Fruit fly (Drosophila melanogaster) whole organism, embryonic: ENCODE measurements around the gene CG5731.
A peak's percentile ranks its signal among the peaks of the same experiment; 100 is the strongest.

ENCODE experiments used
- Aef1 ChIP-seq: fragments of 200-800 bp; sonication (Bioruptor generic); IDR thresholded peaks from 3 replicates; pipeline ENCODE4 v1.3.6; 2022; ENCODE audit warnings: missing biosample characterization, missing genetic modification characterization
- Atf6 ChIP-seq: fragments of 200-800 bp; sonication (Bioruptor generic); IDR thresholded peaks from 2 replicates; pipeline ENCODE4 v1.3.6; 2022; ENCODE audit warnings: missing biosample characterization, missing genetic modification characterization
- B-H1 ChIP-seq: fragments of 200-800 bp; sonication (Bioruptor generic); IDR thresholded peaks from 3 replicates; pipeline ENCODE4 v1.3.6; 2022; ENCODE audit warnings: missing biosample characterization, missing genetic modification characterization
- B-H2 ChIP-seq: fragments of 200-800 bp; sonication (Bioruptor generic); optimal IDR thresholded peaks from 2 replicates; lab custom pipeline; 2018; ENCODE audit warnings: missing biosample characterization, mild to moderate bottlenecking, missing genetic modification characterization
- Bgb ChIP-seq: fragments of 200-800 bp; sonication (Bioruptor generic); IDR thresholded peaks from 2 replicates; pipeline ENCODE4 v1.3.6; 2022; ENCODE audit warnings: missing biosample characterization, missing genetic modification characterization; ENCODE audit not compliant: partially characterized antibody
- CG10147 ChIP-seq: fragments of 200-800 bp; sonication (Bioruptor generic); optimal IDR thresholded peaks from 2 replicates; lab custom pipeline; 2019; ENCODE audit warnings: missing biosample characterization, mild to moderate bottlenecking, missing genetic modification characterization, moderate library complexity
- CG10959 ChIP-seq: fragments of 200-800 bp; sonication (Bioruptor generic); IDR thresholded peaks from 2 replicates; pipeline ENCODE4 v1.3.6; 2022; ENCODE audit warnings: missing biosample characterization, missing genetic modification characterization
- CG10979 ChIP-seq: fragments of 200-800 bp; sonication (Bioruptor generic); optimal IDR thresholded peaks from 2 replicates; lab custom pipeline; 2018; ENCODE audit warnings: missing biosample characterization, mild to moderate bottlenecking, missing genetic modification characterization, moderate library complexity
- CG11398 ChIP-seq: fragments of 200-800 bp; sonication (Bioruptor generic); optimal IDR thresholded peaks from 2 replicates; lab custom pipeline; 2016; ENCODE audit warnings: missing biosample characterization, missing genetic modification characterization
- CG11504 ChIP-seq: fragments of 200-800 bp; sonication (Bioruptor generic); optimal IDR thresholded peaks from 3 replicates; lab custom pipeline; 2019; ENCODE audit warnings: missing biosample characterization, mild to moderate bottlenecking, missing genetic modification characterization, moderate library complexity
- CG11560 ChIP-seq: fragments of 200-800 bp; sonication (Bioruptor generic); IDR thresholded peaks from 3 replicates; pipeline ENCODE4 v1.3.6; 2022; ENCODE audit warnings: missing biosample characterization, missing genetic modification characterization
- CG14441 ChIP-seq: fragments of 200-800 bp; sonication (Bioruptor generic); IDR thresholded peaks from 2 replicates; pipeline ENCODE4 v1.3.6; 2022; ENCODE audit warnings: missing biosample characterization, missing genetic modification characterization
- CG14710 ChIP-seq: fragments of 200-800 bp; sonication (Bioruptor generic); optimal IDR thresholded peaks from 3 replicates; lab custom pipeline; 2019; ENCODE audit warnings: missing biosample characterization, mild to moderate bottlenecking, missing genetic modification characterization, moderate library complexity
- CG14965 ChIP-seq: fragments of 200-800 bp; sonication (Bioruptor generic); optimal IDR thresholded peaks from 2 replicates; lab custom pipeline; 2016; ENCODE audit warnings: missing biosample characterization, missing genetic modification characterization, borderline replicate concordance
- CG2202 ChIP-seq: fragments of 200-800 bp; sonication (Bioruptor generic); optimal IDR thresholded peaks from 2 replicates; lab custom pipeline; 2018; ENCODE audit warnings: missing biosample characterization, mild to moderate bottlenecking, missing genetic modification characterization
- CG2889 ChIP-seq: fragments of 200-800 bp; sonication (Bioruptor generic); IDR thresholded peaks from 3 replicates; pipeline ENCODE4 v1.3.6; 2022; ENCODE audit warnings: missing biosample characterization, missing genetic modification characterization
- CG34422 ChIP-seq: fragments of 200-800 bp; sonication (Bioruptor generic); IDR thresholded peaks from 3 replicates; pipeline ENCODE4 v1.3.6; 2022; ENCODE audit warnings: missing biosample characterization, missing genetic modification characterization
- CG3847 ChIP-seq: fragments of 200-800 bp; sonication (Bioruptor generic); IDR thresholded peaks from 2 replicates; pipeline ENCODE4 v1.3.6; 2022; ENCODE audit warnings: missing biosample characterization, missing genetic modification characterization
- CG6683 ChIP-seq: fragments of 200-800 bp; sonication (Bioruptor generic); optimal IDR thresholded peaks from 2 replicates; lab custom pipeline; 2017; ENCODE audit warnings: missing biosample characterization, mild to moderate bottlenecking, missing genetic modification characterization, missing genetic modification reagents
- CG7372 ChIP-seq: fragments of 200-800 bp; sonication (Bioruptor generic); IDR thresholded peaks from 2 replicates; pipeline ENCODE4 v1.3.6; 2022; ENCODE audit warnings: missing biosample characterization, missing genetic modification characterization
- CG7745 ChIP-seq: fragments of 200-800 bp; sonication (Bioruptor generic); optimal IDR thresholded peaks from 2 replicates; lab custom pipeline; 2018; ENCODE audit warnings: missing biosample characterization, mild to moderate bottlenecking, missing genetic modification characterization, moderate library complexity
- CG9876 ChIP-seq: fragments of 200-800 bp; sonication (Bioruptor generic); optimal IDR thresholded peaks from 2 replicates; lab custom pipeline; 2016; ENCODE audit warnings: missing biosample characterization, missing genetic modification characterization
- CTCF ChIP-seq: fragments of 200-800 bp; sonication (Bioruptor generic); optimal IDR thresholded peaks from 2 replicates; lab custom pipeline; 2017; ENCODE audit warnings: missing biosample characterization, mild to moderate bottlenecking, missing genetic modification characterization, moderate library complexity
- Chrac-16 ChIP-seq: fragments of 200-800 bp; sonication (Bioruptor generic); optimal IDR thresholded peaks from 3 replicates; lab custom pipeline; 2016; ENCODE audit warnings: missing biosample characterization, missing genetic modification characterization
- Dbx ChIP-seq: fragments of 200-800 bp; sonication (Bioruptor generic); IDR thresholded peaks from 3 replicates; pipeline ENCODE4 v1.3.6; 2022; ENCODE audit warnings: missing biosample characterization, missing genetic modification characterization
- Dref ChIP-seq: fragments of 200-800 bp; sonication (Bioruptor generic); IDR thresholded peaks from 2 replicates; pipeline ENCODE4 v1.3.6; 2022; ENCODE audit warnings: missing biosample characterization, missing genetic modification characterization
- Gsc ChIP-seq: fragments of 200-800 bp; sonication (Bioruptor generic); IDR thresholded peaks from 2 replicates; pipeline ENCODE4 v1.3.6; 2022; ENCODE audit warnings: missing biosample characterization, missing genetic modification characterization
- Hmr ChIP-seq: fragments of 200-800 bp; sonication (Bioruptor generic); optimal IDR thresholded peaks from 3 replicates; lab custom pipeline; 2017; ENCODE audit warnings: mild to moderate bottlenecking, missing biosample characterization, missing genetic modification reagents, missing genetic modification characterization
- Jarid2 ChIP-seq: fragments of 200-800 bp; sonication (Bioruptor generic); optimal IDR thresholded peaks from 3 replicates; lab custom pipeline; 2017; ENCODE audit warnings: mild to moderate bottlenecking, missing biosample characterization, missing genetic modification reagents, missing genetic modification characterization
- MBD-R2 ChIP-seq: fragments of 200-800 bp; sonication (Bioruptor generic); IDR thresholded peaks from 2 replicates; pipeline ENCODE4 v1.3.6; 2022; ENCODE audit warnings: missing biosample characterization, missing genetic modification characterization
- NC2α ChIP-seq: fragments of 200-800 bp; sonication (Bioruptor generic); optimal IDR thresholded peaks from 2 replicates; lab custom pipeline; 2016; ENCODE audit warnings: missing biosample characterization, missing genetic modification characterization
- Rx ChIP-seq: fragments of 200-800 bp; sonication (Bioruptor generic); IDR thresholded peaks from 2 replicates; pipeline ENCODE4 v1.3.6; 2022; ENCODE audit warnings: missing biosample characterization, missing genetic modification characterization
- Sox100B ChIP-seq: fragments of 200-800 bp; sonication (Bioruptor generic); optimal IDR thresholded peaks from 3 replicates; lab custom pipeline; 2018; ENCODE audit warnings: missing biosample characterization, mild to moderate bottlenecking, missing genetic modification characterization
- Ssrp ChIP-seq: fragments of 200-800 bp; sonication (Bioruptor generic); optimal IDR thresholded peaks from 2 replicates; lab custom pipeline; 2018; ENCODE audit warnings: missing biosample characterization, mild to moderate bottlenecking, missing genetic modification characterization, moderate library complexity
- TFAM ChIP-seq: fragments of 200-800 bp; sonication (Bioruptor generic); optimal IDR thresholded peaks from 2 replicates; lab custom pipeline; 2017; ENCODE audit warnings: missing biosample characterization, missing genetic modification characterization, inconsistent platforms
- Taf1 ChIP-seq: fragments of 200-800 bp; sonication (Bioruptor generic); IDR thresholded peaks from 2 replicates; pipeline ENCODE4 v1.3.6; 2022; ENCODE audit warnings: missing biosample characterization, missing genetic modification characterization
- ara ChIP-seq: fragments of 200-800 bp; sonication (Bioruptor generic); IDR thresholded peaks from 2 replicates; pipeline ENCODE4 v1.3.6; 2022; ENCODE audit warnings: missing biosample characterization, missing genetic modification characterization
- fu2 ChIP-seq: fragments of 200-800 bp; sonication (Bioruptor generic); optimal IDR thresholded peaks from 2 replicates; lab custom pipeline; 2016; ENCODE audit warnings: missing biosample characterization, missing genetic modification characterization
- gfzf ChIP-seq: fragments of 200-800 bp; sonication (Bioruptor generic); optimal IDR thresholded peaks from 2 replicates; lab custom pipeline; 2016; ENCODE audit warnings: missing biosample characterization, mild to moderate bottlenecking, missing genetic modification characterization, moderate library complexity
- gro ChIP-seq: fragments of 200-800 bp; sonication (Bioruptor generic); optimal IDR thresholded peaks from 2 replicates; lab custom pipeline; 2016; ENCODE audit warnings: missing biosample characterization, missing genetic modification characterization
- kni ChIP-seq: fragments of 200-800 bp; sonication (Bioruptor generic); optimal IDR thresholded peaks from 3 replicates; lab custom pipeline; 2017; ENCODE audit warnings: mild to moderate bottlenecking, missing biosample characterization, missing genetic modification reagents, missing genetic modification characterization
- odd ChIP-seq: fragments of 200-800 bp; sonication (Bioruptor generic); optimal IDR thresholded peaks from 2 replicates; lab custom pipeline; 2017; ENCODE audit warnings: missing biosample characterization, mild to moderate bottlenecking, missing genetic modification characterization
- p53 ChIP-seq: fragments of 200-800 bp; sonication (Bioruptor generic); optimal IDR thresholded peaks from 2 replicates; lab custom pipeline; 2016; ENCODE audit warnings: missing biosample characterization, missing genetic modification characterization
- pnt ChIP-seq: fragments of 200-800 bp; sonication (Bioruptor generic); optimal IDR thresholded peaks from 3 replicates; lab custom pipeline; 2016; ENCODE audit warnings: missing biosample characterization, missing genetic modification characterization
- pzg ChIP-seq: fragments of 200-800 bp; sonication (Bioruptor generic); optimal IDR thresholded peaks from 3 replicates; lab custom pipeline; 2018; ENCODE audit warnings: missing biosample characterization, mild to moderate bottlenecking, missing genetic modification characterization, moderate library complexity
- sisA ChIP-seq: fragments of 200-800 bp; sonication (Bioruptor generic); IDR thresholded peaks from 2 replicates; pipeline ENCODE4 v1.3.6; 2022; ENCODE audit warnings: missing biosample characterization, missing genetic modification characterization
- slp2 ChIP-seq: fragments of 200-800 bp; sonication (Bioruptor generic); optimal IDR thresholded peaks from 2 replicates; lab custom pipeline; 2016; ENCODE audit warnings: missing biosample characterization, missing genetic modification characterization
- so ChIP-seq: fragments of 200-800 bp; sonication (Bioruptor generic); IDR thresholded peaks from 3 replicates; pipeline ENCODE4 v1.3.6; 2022; ENCODE audit warnings: missing biosample characterization, missing genetic modification characterization
- stwl ChIP-seq: fragments of 200-800 bp; sonication (Bioruptor generic); optimal IDR thresholded peaks from 3 replicates; lab custom pipeline; 2018; ENCODE audit warnings: missing biosample characterization, mild to moderate bottlenecking, missing genetic modification characterization, moderate library complexity
- sug ChIP-seq: fragments of 200-800 bp; optimal IDR thresholded peaks from 2 replicates; lab custom pipeline; 2019; ENCODE audit warnings: missing biosample characterization, mild to moderate bottlenecking, missing genetic modification characterization, moderate library complexity
- tin ChIP-seq: fragments of 200-800 bp; sonication (Bioruptor generic); optimal IDR thresholded peaks from 3 replicates; lab custom pipeline; 2016; ENCODE audit warnings: missing biosample characterization, missing genetic modification characterization
- trem ChIP-seq: fragments of 200-800 bp; optimal IDR thresholded peaks from 3 replicates; lab custom pipeline; 2019; ENCODE audit warnings: missing biosample characterization, mild to moderate bottlenecking, missing genetic modification characterization, moderate library complexity
- wdn ChIP-seq: fragments of 200-800 bp; sonication (Bioruptor generic); IDR thresholded peaks from 2 replicates; pipeline ENCODE4 v1.3.6; 2022; ENCODE audit warnings: missing biosample characterization, missing genetic modification characterization

CG5731 gene

DNA sequence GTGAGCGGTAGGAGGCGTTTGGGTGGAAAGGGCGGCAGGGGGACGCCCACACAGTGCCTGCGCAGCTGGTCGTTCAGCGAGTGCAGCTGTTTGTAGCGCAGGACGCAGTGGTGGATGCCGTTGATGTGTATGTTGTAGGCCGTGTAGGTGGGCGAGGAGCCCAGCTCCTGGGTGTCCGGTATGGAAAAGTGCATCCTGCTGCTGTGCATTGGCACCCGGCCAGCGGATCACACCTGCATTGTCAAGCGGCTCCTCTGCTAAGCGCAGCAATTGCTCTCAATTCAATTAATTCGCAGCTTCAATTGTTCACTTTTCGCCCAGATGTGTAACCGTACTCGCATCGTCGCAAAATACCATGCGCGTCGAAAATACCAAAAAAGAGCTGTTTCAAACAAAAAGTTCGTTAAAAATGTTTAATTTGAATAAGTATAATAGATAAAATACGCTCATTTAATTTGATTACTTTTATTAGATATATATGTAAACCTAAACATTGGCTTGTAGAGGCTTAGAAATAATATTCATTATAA lies 2.8 kb downstream of the CG5731 start, which contains the start of gene Snx17 (continued):
- no peak for TF ChIP-seq Taf1
- no peak for TF ChIP-seq slp2 (GFP tag; lab: Kevin White, UChicago)
- 0 out of 2 replicates have a peak, but pooled peaks have one; percentile 8 for TF ChIP-seq Bgb (GFP tag; lab: Robert Waterston, UW)
- TF ChIP-seq CG11398 (GFP tag; lab: Kevin White, UChicago): no peak
- TF ChIP-seq CG2889 (GFP tag; lab: Robert Waterston, UW): no peak
- no peak for TF ChIP-seq CG10979 (tag; lab: Kevin White, UChicago)
- TF ChIP-seq CG14965 (GFP tag; lab: Kevin White, UChicago): no peak
- peak; percentile 1 for TF ChIP-seq stwl (tag; lab: Kevin White, UChicago)
- TF ChIP-seq CG6683: no peak
- no peak for TF ChIP-seq Rx (GFP tag; lab: Robert Waterston, UW)
- no peak for TF ChIP-seq CG9876
- no peak for TF ChIP-seq sisA (GFP tag; lab: Robert Waterston, UW)
- TF ChIP-seq pzg (GFP tag; lab: Kevin White, UChicago): peak; percentile 43
- no peak for TF ChIP-seq CG7745
- TF ChIP-seq Aef1: no peak
- TF ChIP-seq ara (GFP tag; lab: Robert Waterston, UW): no peak
- no peak for TF ChIP-seq Sox100B (GFP tag; lab: Kevin White, UChicago)
- TF ChIP-seq odd: no peak
- no peak for TF ChIP-seq TFAM (GFP tag; lab: Kevin White, UChicago)
- no peak for TF ChIP-seq trem (tag; lab: Kevin White, UChicago)
- peak; percentile 68 for TF ChIP-seq gfzf
- no peak for TF ChIP-seq B-H2 (GFP tag; lab: Kevin White, UChicago)
- TF ChIP-seq NC2α (GFP tag; lab: Kevin White, UChicago): no peak
- TF ChIP-seq fu2 (GFP tag; lab: Kevin White, UChicago): no peak
- TF ChIP-seq Ssrp (tag; lab: Kevin White, UChicago): no peak
- no peak for TF ChIP-seq CG14441 (GFP tag; lab: Robert Waterston, UW)
- TF ChIP-seq Dref (GFP tag; lab: Robert Waterston, UW): no peak
- no peak for TF ChIP-seq Chrac-16
- peak; percentile 29; the same call in 1 of the 3 replicates for TF ChIP-seq Dbx (GFP tag; lab: Robert Waterston, UW)
- no peak for TF ChIP-seq Gsc
- no peak for TF ChIP-seq pnt (GFP tag; lab: Kevin White, UChicago)
- no peak for TF ChIP-seq CG7372 (GFP tag; lab: Robert Waterston, UW)
- TF ChIP-seq CG3847 (GFP tag; lab: Robert Waterston, UW): no peak
- TF ChIP-seq gro (GFP tag; lab: Kevin White, UChicago): no peak
- no peak for TF ChIP-seq Atf6 (GFP tag; lab: Robert Waterston, UW)
- no peak for TF ChIP-seq wdn (GFP tag; lab: Robert Waterston, UW)
- TF ChIP-seq kni (GFP tag; lab: Kevin White, UChicago): no peak
- TF ChIP-seq CG11504: no peak
- TF ChIP-seq p53: no peak
- TF ChIP-seq CG10959 (GFP tag; lab: Robert Waterston, UW): no peak
- no peak for TF ChIP-seq so (GFP tag; lab: Robert Waterston, UW)
- TF ChIP-seq CG11560: no peak
- TF ChIP-seq Jarid2 (GFP tag; lab: Kevin White, UChicago): no peak
- no peak for TF ChIP-seq CG14710 (tag; lab: Kevin White, UChicago)
- no peak for TF ChIP-seq CG2202 (tag; lab: Kevin White, UChicago)
- no peak for TF ChIP-seq tin (GFP tag; lab: Kevin White, UChicago)
- no peak for TF ChIP-seq B-H1 (GFP tag; lab: Robert Waterston, UW)
- no peak for TF ChIP-seq sug (tag; lab: Kevin White, UChicago)
- TF ChIP-seq CTCF: no peak
- TF ChIP-seq CG10147 (GFP tag; lab: Kevin White, UChicago): no peak
- 0 out of 3 replicates have a peak, but pooled peaks have one; percentile 12 for TF ChIP-seq CG34422
- TF ChIP-seq MBD-R2 (GFP tag; lab: Robert Waterston, UW): peak; percentile 52; the same call in 1 of the 2 replicates
- no peak for TF ChIP-seq Hmr
